Fruit fly (Drosophila melanogaster) whole organism, embryonic: ENCODE results near the gene Oatp30B.

Experiments used
- Awh ChIP-seq: fragments of 200-800 bp; sonication (Bioruptor generic); IDR thresholded peaks from 2 replicates; pipeline ENCODE4, ENCODE4 v1.3.6; 2022; ENCODE audit warnings: missing biosample characterization, missing genetic modification characterization
- CG10543 ChIP-seq: fragments of 200-800 bp; sonication (Bioruptor generic); optimal IDR thresholded peaks from 3 replicates; lab custom pipeline; 2017; ENCODE audit warnings: missing biosample characterization, mild to moderate bottlenecking, missing genetic modification characterization, moderate library complexity
- CG10979 ChIP-seq: fragments of 200-800 bp; sonication (Bioruptor generic); optimal IDR thresholded peaks from 2 replicates; lab custom pipeline; 2018; ENCODE audit warnings: missing biosample characterization, mild to moderate bottlenecking, missing genetic modification characterization, moderate library complexity
- CG12942 ChIP-seq: fragments of 200-800 bp; sonication (Bioruptor generic); optimal IDR thresholded peaks from 3 replicates; lab custom pipeline; 2016; ENCODE audit warnings: missing biosample characterization, missing genetic modification characterization
- CG13123 ChIP-seq: fragments of 200-800 bp; sonication (Bioruptor generic); optimal IDR thresholded peaks from 2 replicates; lab custom pipeline; 2016; ENCODE audit warnings: missing biosample characterization, missing genetic modification characterization
- CG17186 ChIP-seq: fragments of 200-800 bp; sonication (Bioruptor generic); optimal IDR thresholded peaks from 3 replicates; lab custom pipeline; 2017; ENCODE audit warnings: missing biosample characterization, missing genetic modification reagents, missing genetic modification characterization
- CG17385 ChIP-seq: fragments of 200-800 bp; sonication (Bioruptor generic); optimal IDR thresholded peaks from 3 replicates; lab custom pipeline; 2018; ENCODE audit warnings: missing biosample characterization, mild to moderate bottlenecking, missing genetic modification characterization
- CG18262 ChIP-seq: fragments of 200-800 bp; optimal IDR thresholded peaks from 3 replicates; lab custom pipeline; 2019; ENCODE audit warnings: missing biosample characterization, mild to moderate bottlenecking, missing genetic modification characterization, moderate library complexity
- CG2129 ChIP-seq: fragments of 200-800 bp; sonication (Bioruptor generic); IDR thresholded peaks from 2 replicates; pipeline ENCODE4 v1.3.6; 2022; ENCODE audit warnings: missing biosample characterization, missing genetic modification characterization; ENCODE audit not compliant: partially characterized antibody
- CG2712 ChIP-seq: fragments of 200-800 bp; optimal IDR thresholded peaks from 3 replicates; lab custom pipeline; 2019; ENCODE audit warnings: missing biosample characterization, mild to moderate bottlenecking, missing genetic modification characterization, moderate library complexity
- CG2889 ChIP-seq: fragments of 200-800 bp; sonication (Bioruptor generic); IDR thresholded peaks from 3 replicates; pipeline ENCODE4 v1.3.6; 2022; ENCODE audit warnings: missing biosample characterization, missing genetic modification characterization
- CG3163 ChIP-seq: fragments of 200-800 bp; sonication (Bioruptor generic); optimal IDR thresholded peaks from 3 replicates; lab custom pipeline; 2016; ENCODE audit warnings: missing biosample characterization, missing genetic modification characterization
- CG4424 ChIP-seq: fragments of 200-800 bp; sonication (Bioruptor generic); optimal IDR thresholded peaks from 3 replicates; lab custom pipeline; 2016; ENCODE audit warnings: missing biosample characterization, missing genetic modification characterization
- CG4707 ChIP-seq: fragments of 200-800 bp; sonication (Bioruptor generic); optimal IDR thresholded peaks from 2 replicates; lab custom pipeline; 2018; ENCODE audit warnings: missing biosample characterization, mild to moderate bottlenecking, missing genetic modification characterization, moderate library complexity
- CG4730 ChIP-seq: fragments of 200-800 bp; sonication (Bioruptor generic); IDR thresholded peaks from 2 replicates; pipeline ENCODE4 v1.3.6; 2022; ENCODE audit warnings: missing biosample characterization, missing genetic modification characterization
- CG6272 ChIP-seq: fragments of 200-800 bp; sonication (Bioruptor generic); IDR thresholded peaks from 2 replicates; pipeline ENCODE4 v1.3.6; 2022; ENCODE audit warnings: missing biosample characterization, missing genetic modification characterization
- CG6765 ChIP-seq: fragments of 200-800 bp; sonication (Bioruptor generic); optimal IDR thresholded peaks from 3 replicates; lab custom pipeline; 2017; ENCODE audit warnings: missing biosample characterization, mild to moderate bottlenecking, missing genetic modification characterization
- CG7271 ChIP-seq: fragments of 200-800 bp; sonication (Bioruptor generic); optimal IDR thresholded peaks from 2 replicates; lab custom pipeline; 2018; ENCODE audit warnings: missing biosample characterization, mild to moderate bottlenecking, missing genetic modification characterization, moderate library complexity
- CG7963 ChIP-seq: fragments of 200-800 bp; sonication (Bioruptor generic); IDR thresholded peaks from 3 replicates; pipeline ENCODE4 v1.3.6; 2022; ENCODE audit warnings: missing biosample characterization, missing genetic modification characterization; ENCODE audit not compliant: partially characterized antibody
- CG8944 ChIP-seq: fragments of 200-800 bp; sonication (Bioruptor generic); optimal IDR thresholded peaks from 3 replicates; lab custom pipeline; 2016; ENCODE audit warnings: missing biosample characterization, missing genetic modification characterization
- CG9817 ChIP-seq: fragments of 200-800 bp; sonication (Bioruptor generic); optimal IDR thresholded peaks from 2 replicates; lab custom pipeline; 2018; ENCODE audit warnings: missing biosample characterization, mild to moderate bottlenecking, missing genetic modification characterization, moderate library complexity
- Dip3 ChIP-seq: fragments of 200-800 bp; sonication (Bioruptor generic); optimal IDR thresholded peaks from 3 replicates; lab custom pipeline; 2016; ENCODE audit warnings: missing biosample characterization, missing genetic modification characterization
- E2f2 ChIP-seq: fragments of 200-800 bp; sonication (Bioruptor generic); IDR thresholded peaks from 2 replicates; pipeline ENCODE4 v1.3.6; 2022; ENCODE audit warnings: missing biosample characterization, missing genetic modification characterization
- Fer1 ChIP-seq: fragments of 200-800 bp; sonication (Bioruptor generic); optimal IDR thresholded peaks from 2 replicates; lab custom pipeline; 2017; ENCODE audit warnings: missing biosample characterization, mild to moderate bottlenecking, missing genetic modification characterization
- Gsc ChIP-seq: fragments of 200-800 bp; sonication (Bioruptor generic); IDR thresholded peaks from 2 replicates; pipeline ENCODE4 v1.3.6; 2022; ENCODE audit warnings: missing biosample characterization, missing genetic modification characterization
- H15 ChIP-seq: fragments of 200-800 bp; sonication (Bioruptor generic); IDR thresholded peaks from 3 replicates; pipeline ENCODE4 v1.3.6; 2022; ENCODE audit warnings: missing biosample characterization, missing genetic modification characterization
- Hsf ChIP-seq: fragments of 200-800 bp; sonication (Bioruptor generic); optimal IDR thresholded peaks from 3 replicates; lab custom pipeline; 2016; ENCODE audit warnings: missing biosample characterization, missing genetic modification characterization
- MESR4 ChIP-seq: fragments of 200-800 bp; sonication (Bioruptor generic); optimal IDR thresholded peaks from 2 replicates; lab custom pipeline; 2018; ENCODE audit warnings: missing biosample characterization, mild to moderate bottlenecking, missing genetic modification characterization, moderate library complexity
- Myb ChIP-seq: fragments of 200-800 bp; sonication (Bioruptor generic); optimal IDR thresholded peaks from 2 replicates; lab custom pipeline; 2016; ENCODE audit warnings: missing biosample characterization, missing genetic modification characterization
- Nf-YC ChIP-seq: fragments of 200-800 bp; optimal IDR thresholded peaks from 3 replicates; lab custom pipeline; 2019; ENCODE audit warnings: missing biosample characterization, mild to moderate bottlenecking, missing genetic modification characterization, moderate library complexity
- Sry-β ChIP-seq: fragments of 200-800 bp; sonication (Bioruptor generic); optimal IDR thresholded peaks from 2 replicates; lab custom pipeline; 2018; ENCODE audit warnings: missing biosample characterization, mild to moderate bottlenecking, missing genetic modification characterization, moderate library complexity
- TFAM ChIP-seq: fragments of 200-800 bp; sonication (Bioruptor generic); optimal IDR thresholded peaks from 2 replicates; lab custom pipeline; 2017; ENCODE audit warnings: missing biosample characterization, missing genetic modification characterization, inconsistent platforms
- Tbp ChIP-seq: fragments of >200 bp; optimal IDR thresholded peaks from 2 replicates; lab custom pipeline; 2018; ENCODE audit warnings: missing biosample characterization, missing genetic modification characterization
- Xbp1 ChIP-seq: fragments of 200-800 bp; sonication (Bioruptor generic); optimal IDR thresholded peaks from 3 replicates; lab custom pipeline; 2016; ENCODE audit warnings: missing biosample characterization, mild to moderate bottlenecking, missing genetic modification characterization
- ase ChIP-seq: fragments of 200-800 bp; sonication (Bioruptor generic); IDR thresholded peaks from 3 replicates; pipeline ENCODE4 v1.3.6; 2022; ENCODE audit warnings: missing biosample characterization, missing genetic modification characterization
- cad ChIP-seq: fragments of >200 bp; optimal IDR thresholded peaks from 2 replicates; lab custom pipeline; 2017; ENCODE audit warnings: missing biosample characterization, missing genetic modification characterization
- cas ChIP-seq: fragments of 200-800 bp; sonication (Bioruptor generic); IDR thresholded peaks from 2 replicates; pipeline ENCODE4 v1.3.6; 2022; ENCODE audit warnings: missing biosample characterization, missing genetic modification characterization
- chm ChIP-seq: fragments of 200-800 bp; sonication (Bioruptor generic); IDR thresholded peaks from 2 replicates; pipeline ENCODE4 v1.3.6; 2022; ENCODE audit warnings: missing biosample characterization, missing genetic modification characterization
- gem ChIP-seq: fragments of 200-800 bp; sonication (Bioruptor generic); optimal IDR thresholded peaks from 2 replicates; lab custom pipeline; 2019; ENCODE audit warnings: missing biosample characterization, mild to moderate bottlenecking, missing genetic modification characterization, moderate library complexity
- gro ChIP-seq: fragments of 200-800 bp; sonication (Bioruptor generic); optimal IDR thresholded peaks from 2 replicates; lab custom pipeline; 2016; ENCODE audit warnings: missing biosample characterization, missing genetic modification characterization
- ham ChIP-seq: fragments of 200-800 bp; sonication (Bioruptor generic); IDR thresholded peaks from 2 replicates; pipeline ENCODE4 v1.3.6; 2022; ENCODE audit warnings: missing biosample characterization, missing genetic modification characterization
- her ChIP-seq: fragments of 200-800 bp; sonication (Bioruptor generic); optimal IDR thresholded peaks from 2 replicates; lab custom pipeline; 2016; ENCODE audit warnings: missing biosample characterization, missing genetic modification characterization
- lbe ChIP-seq: fragments of 200-800 bp; sonication (Bioruptor generic); optimal IDR thresholded peaks from 2 replicates; lab custom pipeline; 2016; ENCODE audit warnings: missing biosample characterization, mild to moderate bottlenecking, missing genetic modification characterization
- nom ChIP-seq: fragments of 200-800 bp; sonication (Bioruptor generic); optimal IDR thresholded peaks from 2 replicates; lab custom pipeline; 2017; ENCODE audit warnings: missing biosample characterization, missing genetic modification characterization, mild to moderate bottlenecking, moderate library complexity, missing genetic modification reagents
- peb ChIP-seq: fragments of 200-800 bp; sonication (Bioruptor generic); IDR thresholded peaks from 2 replicates; pipeline ENCODE4 v1.3.6; 2022; ENCODE audit warnings: missing biosample characterization, missing genetic modification characterization
- pho ChIP-seq: fragments of 200-800 bp; sonication (Bioruptor generic); optimal IDR thresholded peaks from 2 replicates; lab custom pipeline; 2016; ENCODE audit warnings: missing biosample characterization, missing genetic modification characterization
- sc ChIP-seq, 3 experiments: fragments of >200 bp in 2 of 3; fragments of 200-800 bp in 1 of 3; sonication (Bioruptor generic) in 1 of 3; optimal IDR thresholded peaks; 2 replicates in 2 of 3; 3 replicates in 1 of 3; lab custom pipeline; 2017; ENCODE audit warnings: mild to moderate bottlenecking in 1 of 3, missing biosample characterization in 1 of 3, missing genetic modification characterization in 1 of 3, missing genetic modification reagents in 1 of 3
- slp2 ChIP-seq: fragments of 200-800 bp; sonication (Bioruptor generic); optimal IDR thresholded peaks from 2 replicates; lab custom pipeline; 2016; ENCODE audit warnings: missing biosample characterization, missing genetic modification characterization
- unpg ChIP-seq: fragments of 200-800 bp; sonication (Bioruptor generic); optimal IDR thresholded peaks from 3 replicates; lab custom pipeline; 2018; ENCODE audit warnings: missing biosample characterization, mild to moderate bottlenecking, missing genetic modification characterization, moderate library complexity

Gene Oatp30B

DNA sequence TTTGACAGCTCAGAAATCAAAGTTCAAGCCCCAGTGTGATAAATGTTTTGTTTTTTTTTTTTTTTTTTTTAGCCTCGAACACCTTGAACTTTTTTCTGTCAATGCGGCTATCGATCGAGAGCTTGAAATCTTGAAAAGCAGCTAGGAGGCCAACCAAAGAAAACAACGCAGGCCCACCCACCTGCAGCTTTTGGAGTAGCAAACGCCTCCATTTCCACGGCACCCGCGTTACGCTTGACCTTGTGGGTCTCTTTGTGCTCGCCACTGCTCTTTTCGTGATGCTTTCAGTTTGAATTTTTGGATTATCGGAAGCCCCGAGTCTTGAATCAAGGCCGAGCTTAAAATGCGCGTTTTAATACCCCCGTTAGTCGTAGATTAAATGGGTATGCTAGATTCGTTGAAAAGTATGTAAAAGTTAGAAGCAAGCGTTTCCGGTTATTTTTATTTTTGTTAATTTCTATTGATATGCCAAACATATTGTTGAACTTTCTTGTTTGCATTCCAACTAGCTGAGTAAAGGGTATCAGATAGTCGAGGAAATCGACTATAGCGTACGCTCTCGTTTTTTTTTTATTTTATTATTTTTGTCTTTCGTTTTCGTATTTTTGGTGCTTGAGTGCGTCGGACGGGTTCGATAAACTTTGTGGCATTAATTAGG, 18.1 kb upstream of the Oatp30B start (continued):
- no peak for TF ChIP-seq TFAM
- TF ChIP-seq CG4730, result peak; percentile 74
- TF ChIP-seq gro (GFP tag; lab: Kevin White, UChicago), result no peak
- 0 out of 2 replicates have a peak, but pooled peaks have one; percentile 27 for TF ChIP-seq ham (GFP tag; lab: Robert Waterston, UW)
- peak; percentile 36 for TF ChIP-seq CG10979 (tag; lab: Kevin White, UChicago)
- TF ChIP-seq chm, result peak; percentile 67; the same call in 1 of the 2 replicates
- no peak for TF ChIP-seq MESR4 (GFP tag; lab: Kevin White, UChicago)
- TF ChIP-seq peb (GFP tag; lab: Robert Waterston, UW), result peak; percentile 33; the same call in 1 of the 2 replicates
- no peak for TF ChIP-seq lbe (GFP tag; lab: Kevin White, UChicago)
- TF ChIP-seq Tbp, result no peak
- no peak for TF ChIP-seq CG7271 (tag; lab: Kevin White, UChicago)
- TF ChIP-seq CG12942 (GFP tag; lab: Kevin White, UChicago), result peak; percentile 2
- TF ChIP-seq CG17385, result peak; percentile 77
- peak; percentile 81 for TF ChIP-seq Xbp1 (GFP tag; lab: Kevin White, UChicago)
- TF ChIP-seq H15 (GFP tag; lab: Robert Waterston, UW), result peak; percentile 72; the same call in 2 of the 3 replicates
- TF ChIP-seq CG18262 (tag; lab: Kevin White, UChicago), result peak; percentile 56
- peak; percentile 41 for TF ChIP-seq pho (GFP tag; lab: Kevin White, UChicago)
- TF ChIP-seq CG9817 (tag; lab: Kevin White, UChicago), result peak; percentile 64
- TF ChIP-seq cad (GFP tag; lab: Kevin White, UChicago), result no peak
- peak; percentile 68; the same call in 1 of the 3 replicates for TF ChIP-seq ase (GFP tag; lab: Robert Waterston, UW)
- no peak for TF ChIP-seq CG6765 (GFP tag; lab: Kevin White, UChicago)
- no peak for TF ChIP-seq slp2 (GFP tag; lab: Kevin White, UChicago)
- TF ChIP-seq Sry-β (GFP tag; lab: Kevin White, UChicago), result no peak
- no peak for TF ChIP-seq Nf-YC
- TF ChIP-seq Awh (GFP tag; lab: Robert Waterston, UW), result peak; percentile 78; the same call in 1 of the 2 replicates
- no peak for TF ChIP-seq Dip3 (GFP tag; lab: Kevin White, UChicago)
- peak; percentile 8 for TF ChIP-seq CG3163 (GFP tag; lab: Kevin White, UChicago)
- TF ChIP-seq nom (GFP tag; lab: Kevin White, UChicago), result no peak
- TF ChIP-seq CG8944 (GFP tag; lab: Kevin White, UChicago), result peak; percentile 9
- TF ChIP-seq Fer1 (GFP tag; lab: Kevin White, UChicago), result peak; percentile 62
- TF ChIP-seq CG13123 (GFP tag; lab: Kevin White, UChicago), result peak; percentile 15
- peak; percentile 80 for TF ChIP-seq unpg (GFP tag; lab: Kevin White, UChicago)
- TF ChIP-seq CG2889 (GFP tag; lab: Robert Waterston, UW), result peak; percentile 78; the same call in 2 of the 3 replicates
- TF ChIP-seq cas (GFP tag; lab: Robert Waterston, UW), result peak; percentile 53; the same call in 1 of the 2 replicates
- TF ChIP-seq Gsc, result no peak
- no peak for TF ChIP-seq CG7963 (GFP tag; lab: Robert Waterston, UW)
- TF ChIP-seq CG17186, result no peak
- peak; percentile 47 for TF ChIP-seq CG4424
- TF ChIP-seq sc (optimal IDR thresholded peaks at IDR 0.05; lab: Kevin White, UChicago), result no peak
- peak; percentile 51 for TF ChIP-seq sc (GFP tag; optimal IDR thresholded peaks at IDR 0.05; lab: Kevin White, UChicago)
- TF ChIP-seq CG4707 (GFP tag; lab: Kevin White, UChicago), result peak; percentile 37
- TF ChIP-seq CG2129 (GFP tag; lab: Robert Waterston, UW), result no peak
- TF ChIP-seq CG2712, result peak; percentile 57
- TF ChIP-seq her (GFP tag; lab: Kevin White, UChicago), result no peak
- peak; percentile 12 for TF ChIP-seq Myb (GFP tag; lab: Kevin White, UChicago)
- TF ChIP-seq gem (tag; lab: Kevin White, UChicago), result peak; percentile 88
- no peak for TF ChIP-seq CG10543 (GFP tag; lab: Kevin White, UChicago)
- peak; percentile 71 for TF ChIP-seq E2f2
- TF ChIP-seq CG6272 (GFP tag; lab: Robert Waterston, UW), result peak; percentile 66
- peak; percentile 72 for TF ChIP-seq Hsf
